Worm (Caenorhabditis elegans) whole organism, young adult: ENCODE measurements around the gene ceeh-1.

ENCODE experiments used
- B0019.2 ChIP-seq: fragments of 200-800 bp; sonication (Bioruptor generic); conservative IDR thresholded peaks from 2 replicates; pipeline ENCODE4 v1.3.6; 2022; ENCODE audit warnings: missing genetic modification reagents, missing genetic modification characterization, missing compliant biosample characterization
- F37B4.10 ChIP-seq: fragments of 200-800 bp; sonication (Bioruptor generic); IDR thresholded peaks from 2 replicates; pipeline ENCODE4 v1.3.6; 2022; ENCODE audit warnings: missing genetic modification characterization, missing compliant biosample characterization
- F39B2.1 ChIP-seq: fragments of 200-800 bp; sonication (Bioruptor generic); IDR thresholded peaks from 2 replicates; pipeline ENCODE4 v1.3.6; 2022; ENCODE audit warnings: missing genetic modification reagents, missing genetic modification characterization, missing compliant biosample characterization
- F49E8.2 ChIP-seq: sonication (generic microtip); optimal IDR thresholded peaks from 3 replicates; lab custom pipeline; 2017; ENCODE audit warnings: missing genetic modification characterization, mild to moderate bottlenecking, missing compliant biosample characterization, antibody characterized with exemption, moderate library complexity; ENCODE audit not compliant: insufficient read depth
- F52B5.7 ChIP-seq: sonication (generic microtip); optimal IDR thresholded peaks from 2 replicates; lab custom pipeline; 2016; ENCODE audit warnings: mild to moderate bottlenecking, missing genetic modification characterization, missing compliant biosample characterization
- F55B11.4 ChIP-seq: sonication (generic microtip); optimal IDR thresholded peaks from 2 replicates; lab custom pipeline; 2016; ENCODE audit warnings: missing compliant biosample characterization, missing genetic modification characterization, borderline replicate concordance; ENCODE audit not compliant: insufficient read depth
- F57C9.4 ChIP-seq: sonication (generic microtip); optimal IDR thresholded peaks from 2 replicates; lab custom pipeline; 2017; ENCODE audit warnings: mild to moderate bottlenecking, missing genetic modification characterization, missing compliant biosample characterization
- K12H6.12 ChIP-seq: fragments of 200-800 bp; sonication (Bioruptor generic); optimal IDR thresholded peaks from 2 replicates; lab custom pipeline; 2018; ENCODE audit warnings: mild to moderate bottlenecking, missing genetic modification characterization, missing compliant biosample characterization
- Y53G8AR.9 ChIP-seq: fragments of 200-800 bp; sonication (Bioruptor generic); conservative IDR thresholded peaks from 2 replicates; pipeline ENCODE4 v1.3.6; 2022; ENCODE audit warnings: missing genetic modification reagents, missing genetic modification characterization, missing compliant biosample characterization
- Y67H2A.10 ChIP-seq: fragments of 200-800 bp; sonication (Bioruptor generic); conservative IDR thresholded peaks from 2 replicates; pipeline ENCODE4 v1.3.6; 2022; ENCODE audit warnings: missing genetic modification reagents, missing genetic modification characterization, missing compliant biosample characterization
- aptf-3 ChIP-seq: fragments of 200-800 bp; sonication (Bioruptor generic); IDR thresholded peaks from 2 replicates; pipeline ENCODE4 v1.3.6; 2022; ENCODE audit warnings: missing genetic modification characterization, missing compliant biosample characterization
- athp-1 ChIP-seq: sonication (generic microtip); optimal IDR thresholded peaks from 2 replicates; lab custom pipeline; 2017; ENCODE audit warnings: mild to moderate bottlenecking, missing genetic modification characterization, missing compliant biosample characterization
- attf-3 ChIP-seq: fragments of 200-800 bp; sonication (Bioruptor generic); conservative IDR thresholded peaks from 2 replicates; pipeline ENCODE4 v1.3.6; 2022; ENCODE audit warnings: missing genetic modification reagents, missing genetic modification characterization, missing compliant biosample characterization
- attf-6 ChIP-seq: fragments of 200-800 bp; sonication (Bioruptor generic); IDR thresholded peaks from 2 replicates; pipeline ENCODE4 v1.3.6; 2022; ENCODE audit warnings: missing genetic modification reagents, missing genetic modification characterization, missing compliant biosample characterization
- bed-2 ChIP-seq: fragments of 200-800 bp; sonication (Bioruptor generic); IDR thresholded peaks from 2 replicates; pipeline ENCODE4 v1.3.6; 2022; ENCODE audit warnings: missing genetic modification reagents, missing genetic modification characterization, missing compliant biosample characterization
- cebp-1 ChIP-seq, 2 experiments: fragments of 200-800 bp in 1 of 2; sonication (Bioruptor generic) in 1 of 2; sonication (generic microtip) in 1 of 2; IDR thresholded peaks in 1 of 2; optimal IDR thresholded peaks in 1 of 2; 2 replicates each; pipeline versions ENCODE4 v1.3.6 to Lab custom; 2017 to 2022; ENCODE audit warnings: missing compliant biosample characterization in 2 of 2, missing genetic modification characterization in 2 of 2, mild to moderate bottlenecking in 1 of 2, missing genetic modification reagents in 1 of 2, moderate library complexity in 1 of 2
- cebp-2 ChIP-seq: fragments of 200-800 bp; sonication (Bioruptor generic); IDR thresholded peaks from 2 replicates; pipeline ENCODE4 v1.3.6; 2022; ENCODE audit warnings: missing genetic modification characterization, missing compliant biosample characterization
- ceh-40 ChIP-seq: fragments of 200-800 bp; sonication (Bioruptor generic); IDR thresholded peaks from 2 replicates; pipeline ENCODE4 v1.3.6; 2022; ENCODE audit warnings: missing genetic modification characterization, missing compliant biosample characterization
- ceh-58 ChIP-seq: fragments of 200-800 bp; sonication (Bioruptor generic); IDR thresholded peaks from 2 replicates; pipeline ENCODE4 v1.3.6; 2022; ENCODE audit warnings: missing genetic modification characterization, missing compliant biosample characterization
- chd-7 ChIP-seq: sonication (generic microtip); optimal IDR thresholded peaks from 2 replicates; lab custom pipeline; 2016; ENCODE audit warnings: mild to moderate bottlenecking, missing genetic modification characterization, moderate library complexity, missing compliant biosample characterization
- egl-18 ChIP-seq: fragments of 200-800 bp; sonication (Bioruptor generic); IDR thresholded peaks from 2 replicates; pipeline ENCODE4 v1.3.6; 2022; ENCODE audit warnings: missing genetic modification reagents, missing genetic modification characterization, missing compliant biosample characterization
- egl-44 ChIP-seq: fragments of 200-800 bp; sonication (Bioruptor generic); IDR thresholded peaks from 2 replicates; pipeline ENCODE4 v1.3.6; 2022; ENCODE audit warnings: missing genetic modification reagents, missing genetic modification characterization, missing compliant biosample characterization
- hmg-1.2 ChIP-seq: fragments of 200-800 bp; sonication (Bioruptor generic); IDR thresholded peaks from 2 replicates; pipeline ENCODE4 v1.3.6; 2022; ENCODE audit warnings: missing genetic modification reagents, missing genetic modification characterization, missing compliant biosample characterization
- hmg-20 ChIP-seq: fragments of 200-800 bp; sonication (Bioruptor generic); IDR thresholded peaks from 2 replicates; pipeline ENCODE4 v1.3.6; 2022; ENCODE audit warnings: missing genetic modification reagents, missing genetic modification characterization, missing compliant biosample characterization
- hrde-1 ChIP-seq: sonication (generic microtip); optimal IDR thresholded peaks from 2 replicates; lab custom pipeline; 2016; ENCODE audit warnings: missing genetic modification characterization, mild to moderate bottlenecking, missing compliant biosample characterization, moderate library complexity, missing genotype, missing genetic modification reagents, borderline replicate concordance
- let-526 ChIP-seq: fragments of 200-800 bp; sonication (Bioruptor generic); IDR thresholded peaks from 2 replicates; pipeline ENCODE4 v1.3.6; 2022; ENCODE audit warnings: missing genetic modification reagents, missing genetic modification characterization, missing compliant biosample characterization
- lin-40 ChIP-seq: sonication (generic microtip); optimal IDR thresholded peaks from 2 replicates; lab custom pipeline; 2016; ENCODE audit warnings: missing genetic modification characterization, mild to moderate bottlenecking, missing compliant biosample characterization, missing genotype, missing genetic modification reagents
- lsy-27 ChIP-seq: sonication (generic microtip); optimal IDR thresholded peaks from 2 replicates; lab custom pipeline; 2017; ENCODE audit warnings: missing genetic modification characterization, mild to moderate bottlenecking, missing compliant biosample characterization, antibody characterized with exemption, missing genotype, borderline replicate concordance; ENCODE audit not compliant: insufficient read depth
- madf-10 ChIP-seq: sonication (generic microtip); optimal IDR thresholded peaks from 2 replicates; lab custom pipeline; 2016; ENCODE audit warnings: mild to moderate bottlenecking, missing genetic modification characterization, missing compliant biosample characterization
- mcd-1 ChIP-seq: fragments of 200-800 bp; sonication (Bioruptor generic); IDR thresholded peaks from 2 replicates; pipeline ENCODE4 v1.3.6; 2022; ENCODE audit warnings: missing genetic modification reagents, missing genetic modification characterization, missing compliant biosample characterization
- nfyb-1 ChIP-seq: fragments of 200-800 bp; sonication (Bioruptor generic); IDR thresholded peaks from 2 replicates; pipeline ENCODE4 v1.3.6; 2022; ENCODE audit warnings: missing genetic modification reagents, missing genetic modification characterization, missing compliant biosample characterization
- nhr-179 ChIP-seq: sonication (generic microtip); optimal IDR thresholded peaks from 2 replicates; lab custom pipeline; 2016; ENCODE audit warnings: mild to moderate bottlenecking, missing genetic modification characterization, missing compliant biosample characterization
- nhr-90 ChIP-seq: sonication (generic microtip); optimal IDR thresholded peaks from 2 replicates; lab custom pipeline; 2016; ENCODE audit warnings: missing genotype, mild to moderate bottlenecking, missing genetic modification characterization, missing compliant biosample characterization
- pbrm-1 ChIP-seq: fragments of 200-800 bp; sonication (Bioruptor generic); IDR thresholded peaks from 2 replicates; pipeline ENCODE4 v1.3.6; 2022; ENCODE audit warnings: missing genetic modification reagents, missing genetic modification characterization, missing compliant biosample characterization
- pha-4 ChIP-seq: fragments of 150-350 bp; sonication (generic microtip); optimal IDR thresholded peaks from 2 replicates; lab custom pipeline; 2014; ENCODE audit warnings: missing biosample characterization, missing genetic modification reagents, missing genetic modification characterization
- rec-8 ChIP-seq, 2 experiments: sonication (generic microtip); optimal IDR thresholded peaks; 2 replicates each; lab custom pipeline; 2016; ENCODE audit warnings: mild to moderate bottlenecking in 2 of 2, missing genetic modification characterization in 2 of 2, missing genetic modification reagents in 2 of 2, missing genotype in 2 of 2, missing biosample characterization in 1 of 2, missing compliant biosample characterization in 1 of 2, moderate library complexity in 1 of 2
- repo-1 ChIP-seq: sonication (generic microtip); optimal IDR thresholded peaks from 2 replicates; lab custom pipeline; 2017; ENCODE audit warnings: mild to moderate bottlenecking, missing genetic modification characterization, missing compliant biosample characterization
- sdz-38 ChIP-seq: sonication (generic microtip); optimal IDR thresholded peaks from 2 replicates; lab custom pipeline; 2016; ENCODE audit warnings: missing genotype, missing genetic modification characterization, missing compliant biosample characterization
- sea-2 ChIP-seq: fragments of 200-800 bp; sonication (Bioruptor generic); IDR thresholded peaks from 2 replicates; pipeline ENCODE4 v1.3.6; 2022; ENCODE audit warnings: missing genetic modification characterization, missing compliant biosample characterization
- snpc-1.3 ChIP-seq: sonication (generic microtip); optimal IDR thresholded peaks from 2 replicates; lab custom pipeline; 2017; ENCODE audit warnings: missing genetic modification characterization, mild to moderate bottlenecking, missing compliant biosample characterization, antibody characterized with exemption, moderate library complexity, missing genotype, missing genetic modification reagents; ENCODE audit not compliant: insufficient read depth
- snpc-4 ChIP-seq, 5 experiments: fragments of 150-350 bp in 1 of 5; sonication (generic microtip) in 4 of 5; optimal IDR thresholded peaks; 2 replicates each; lab custom pipeline; 2014 to 2018; ENCODE audit warnings: missing genetic modification characterization in 5 of 5, missing biosample characterization in 3 of 5, antibody characterized with exemption in 2 of 5, mild to moderate bottlenecking in 2 of 5, missing compliant biosample characterization in 2 of 5, missing genotype in 2 of 5, moderate library complexity in 2 of 5, missing genetic modification reagents in 1 of 5
- tbx-9 ChIP-seq: sonication (generic microtip); optimal IDR thresholded peaks from 2 replicates; lab custom pipeline; 2016; ENCODE audit warnings: borderline replicate concordance, missing genetic modification characterization, inconsistent platforms, missing compliant biosample characterization
- unc-130 ChIP-seq: sonication (generic microtip); optimal IDR thresholded peaks from 2 replicates; lab custom pipeline; 2016; ENCODE audit warnings: missing genetic modification reagents, missing genetic modification characterization, missing compliant biosample characterization
- ztf-18 ChIP-seq: sonication (generic microtip); optimal IDR thresholded peaks from 2 replicates; lab custom pipeline; 2016; ENCODE audit warnings: missing genotype, mild to moderate bottlenecking, missing genetic modification characterization, missing compliant biosample characterization
- ztf-26 ChIP-seq: sonication (generic microtip); optimal IDR thresholded peaks from 2 replicates; lab custom pipeline; 2017; ENCODE audit warnings: missing genetic modification characterization, missing compliant biosample characterization
- ztf-28 ChIP-seq: fragments of 200-800 bp; sonication (Bioruptor generic); IDR thresholded peaks from 2 replicates; pipeline ENCODE4 v1.3.6; 2022; ENCODE audit warnings: missing genetic modification reagents, missing genetic modification characterization, missing compliant biosample characterization

Gene ceeh-1

ce11 chrIII:783254-783753, 48.8 kb downstream of the ceeh-1 start, which contains the start of the genes dagl-2 and ppm-1.G:
Gene dagl-2, minus strand, starts transcription at chrIII:783305.
Gene ppm-1.G, plus strand, starts transcription at chrIII:783703.
- TF ChIP-seq tbx-9 (tag; lab: Kevin White, UChicago), result no peak
- no peak for TF ChIP-seq ztf-28 (GFP tag; lab: Robert Waterston, UW)
- TF ChIP-seq nfyb-1 (GFP tag; lab: Robert Waterston, UW), result no peak
- TF ChIP-seq Y53G8AR.9 (GFP tag; lab: Robert Waterston, UW), result no peak
- TF ChIP-seq hrde-1 (tag; lab: Kevin White, UChicago), result no peak
- peak; percentile 22 for TF ChIP-seq madf-10 (tag; lab: Kevin White, UChicago)
- peak; percentile 6 for TF ChIP-seq snpc-1.3 (tag; lab: Kevin White, UChicago)
- no peak for TF ChIP-seq pha-4 (tag; lab: Kevin White, UChicago)
- no peak for TF ChIP-seq ztf-26
- TF ChIP-seq egl-44 (GFP tag; lab: Robert Waterston, UW), result no peak
- peak; percentile 30 for TF ChIP-seq K12H6.12 (tag; lab: Kevin White, UChicago)
- no peak for TF ChIP-seq nhr-90 (tag; lab: Kevin White, UChicago)
- TF ChIP-seq B0019.2 (GFP tag; lab: Robert Waterston, UW), result no peak
- no peak for TF ChIP-seq athp-1 (tag; lab: Kevin White, UChicago)
- 0 out of 2 replicates have a peak, but pooled peaks have one; percentile 20 for TF ChIP-seq bed-2
- TF ChIP-seq F55B11.4 (tag; lab: Kevin White, UChicago), result no peak
- no peak for TF ChIP-seq pbrm-1 (GFP tag; lab: Robert Waterston, UW)
- TF ChIP-seq lin-40 (tag; lab: Kevin White, UChicago), result peak; percentile 52
- no peak for TF ChIP-seq let-526 (GFP tag; lab: Robert Waterston, UW)
- no peak for TF ChIP-seq lsy-27
- no peak for TF ChIP-seq cebp-2 (GFP tag; lab: Robert Waterston, UW)
- no peak for TF ChIP-seq snpc-4 (GFP tag; optimal IDR thresholded peaks at IDR 0.05; lab: Kevin White, UChicago)
- TF ChIP-seq snpc-4 (tag; optimal IDR thresholded peaks at IDR 0.05; lab: Kevin White, UChicago), result peak in 1 of 4 experiments; percentile 23
- no peak for TF ChIP-seq ceh-40
- peak in 1 of 2 experiments; percentile 3 for TF ChIP-seq rec-8 (tag; optimal IDR thresholded peaks at IDR 0.05; lab: Kevin White, UChicago)
- TF ChIP-seq attf-6 (GFP tag; lab: Robert Waterston, UW), result no peak
- no peak for TF ChIP-seq F57C9.4 (tag; lab: Kevin White, UChicago)
- peak; percentile 91 for TF ChIP-seq mcd-1 (GFP tag; lab: Robert Waterston, UW)
- TF ChIP-seq sea-2 (GFP tag; lab: Robert Waterston, UW), result no peak
- no peak for TF ChIP-seq aptf-3 (GFP tag; lab: Robert Waterston, UW)
- peak; percentile 44 for TF ChIP-seq ztf-18
- no peak for TF ChIP-seq hmg-20 (GFP tag; lab: Robert Waterston, UW)
- no peak for TF ChIP-seq F52B5.7 (tag; lab: Kevin White, UChicago)
- no peak for TF ChIP-seq repo-1 (tag; lab: Kevin White, UChicago)
- peak; percentile 20; the same call in 1 of the 2 replicates for TF ChIP-seq hmg-1.2 (GFP tag; lab: Robert Waterston, UW)
- TF ChIP-seq F39B2.1 (GFP tag; lab: Robert Waterston, UW), result no peak
- 0 out of 2 replicates have a peak, but pooled peaks have one; percentile 52 for TF ChIP-seq attf-3
- TF ChIP-seq egl-18 (GFP tag; lab: Robert Waterston, UW), result no peak
- no peak for TF ChIP-seq F37B4.10 (GFP tag; lab: Robert Waterston, UW)
- peak; percentile 97 for TF ChIP-seq cebp-1 (GFP tag; IDR thresholded peaks at IDR 0.05; lab: Robert Waterston, UW)
- TF ChIP-seq cebp-1 (tag; optimal IDR thresholded peaks at IDR 0.05; lab: Kevin White, UChicago), result peak; percentile 99
- TF ChIP-seq F49E8.2 (tag; lab: Kevin White, UChicago), result no peak
- TF ChIP-seq sdz-38 (tag; lab: Kevin White, UChicago), result no peak
- no peak for TF ChIP-seq chd-7
- no peak for TF ChIP-seq ceh-58 (GFP tag; lab: Robert Waterston, UW)
- peak; percentile 42 for TF ChIP-seq unc-130 (GFP tag; lab: Kevin White, UChicago)
- no peak for TF ChIP-seq nhr-179 (tag; lab: Kevin White, UChicago)
- peak; percentile 47; the same call in 1 of the 2 replicates for TF ChIP-seq Y67H2A.10 (GFP tag; lab: Robert Waterston, UW)
